Fruit fly (Drosophila melanogaster) whole organism, embryonic: Measurements from ENCODE around the gene Prp3.

Experiments
- CG10321 ChIP-seq: fragments of 200-800 bp; sonication (Bioruptor generic); IDR thresholded peaks from 2 replicates; pipeline ENCODE4 v1.3.6; 2022; ENCODE audit warnings: missing biosample characterization, missing genetic modification characterization
- CG12071 ChIP-seq: fragments of 200-800 bp; sonication (Bioruptor generic); optimal IDR thresholded peaks from 3 replicates; lab custom pipeline; 2018; ENCODE audit warnings: missing biosample characterization, mild to moderate bottlenecking, missing genetic modification characterization
- CG12659 ChIP-seq: fragments of 200-800 bp; sonication (Bioruptor generic); optimal IDR thresholded peaks from 3 replicates; lab custom pipeline; 2017; ENCODE audit warnings: mild to moderate bottlenecking, missing biosample characterization, missing genetic modification reagents, missing genetic modification characterization
- CG13775 ChIP-seq: fragments of 200-800 bp; sonication (Bioruptor generic); optimal IDR thresholded peaks from 3 replicates; lab custom pipeline; 2017; ENCODE audit warnings: missing biosample characterization, mild to moderate bottlenecking, missing genetic modification characterization
- CG14710 ChIP-seq: fragments of 200-800 bp; sonication (Bioruptor generic); optimal IDR thresholded peaks from 3 replicates; lab custom pipeline; 2019; ENCODE audit warnings: missing biosample characterization, mild to moderate bottlenecking, missing genetic modification characterization, moderate library complexity
- CG16863 ChIP-seq: fragments of 200-800 bp; sonication (Bioruptor generic); optimal IDR thresholded peaks from 3 replicates; lab custom pipeline; 2016; ENCODE audit warnings: missing biosample characterization, missing genetic modification characterization
- CG17186 ChIP-seq: fragments of 200-800 bp; sonication (Bioruptor generic); optimal IDR thresholded peaks from 3 replicates; lab custom pipeline; 2017; ENCODE audit warnings: missing biosample characterization, missing genetic modification reagents, missing genetic modification characterization
- CG18599 ChIP-seq: fragments of 200-800 bp; sonication (Bioruptor generic); optimal IDR thresholded peaks from 3 replicates; lab custom pipeline; 2017; ENCODE audit warnings: missing biosample characterization, missing genetic modification characterization, mild to moderate bottlenecking, moderate library complexity, missing genetic modification reagents
- CG32772 ChIP-seq: fragments of 200-800 bp; sonication (Bioruptor generic); IDR thresholded peaks from 2 replicates; pipeline ENCODE4 v1.3.6; 2022; ENCODE audit warnings: missing biosample characterization, missing genetic modification characterization
- CG33213 ChIP-seq: fragments of 200-800 bp; sonication (Bioruptor generic); optimal IDR thresholded peaks from 3 replicates; lab custom pipeline; 2016; ENCODE audit warnings: missing biosample characterization, missing genetic modification characterization
- CG34376 ChIP-seq: fragments of 200-800 bp; sonication (Bioruptor generic); optimal IDR thresholded peaks from 2 replicates; lab custom pipeline; 2018; ENCODE audit warnings: missing biosample characterization, mild to moderate bottlenecking, missing genetic modification characterization
- CG3726 ChIP-seq: fragments of 200-800 bp; sonication (Bioruptor generic); IDR thresholded peaks from 3 replicates; pipeline ENCODE4, ENCODE4 v1.3.6; 2022; ENCODE audit warnings: missing biosample characterization, missing genetic modification characterization
- CG4282 ChIP-seq: fragments of 200-800 bp; sonication (Bioruptor generic); optimal IDR thresholded peaks from 2 replicates; lab custom pipeline; 2016; ENCODE audit warnings: missing biosample characterization, missing genetic modification characterization
- CG4360 ChIP-seq: fragments of 200-800 bp; sonication (Bioruptor generic); IDR thresholded peaks from 2 replicates; pipeline ENCODE4 v1.3.6; 2022; ENCODE audit warnings: missing biosample characterization, missing genetic modification characterization
- CG4854 ChIP-seq: fragments of 200-800 bp; sonication (Bioruptor generic); optimal IDR thresholded peaks from 2 replicates; lab custom pipeline; 2016; ENCODE audit warnings: missing biosample characterization, missing genetic modification characterization, inconsistent platforms
- CG7271 ChIP-seq: fragments of 200-800 bp; sonication (Bioruptor generic); optimal IDR thresholded peaks from 2 replicates; lab custom pipeline; 2018; ENCODE audit warnings: missing biosample characterization, mild to moderate bottlenecking, missing genetic modification characterization, moderate library complexity
- CG8089 ChIP-seq: fragments of 200-800 bp; sonication (Bioruptor generic); optimal IDR thresholded peaks from 3 replicates; lab custom pipeline; 2016; ENCODE audit warnings: missing biosample characterization, missing genetic modification characterization
- CG8359 ChIP-seq: fragments of 200-800 bp; sonication (Bioruptor generic); optimal IDR thresholded peaks from 2 replicates; lab custom pipeline; 2017; ENCODE audit warnings: missing biosample characterization, mild to moderate bottlenecking, missing genetic modification characterization, borderline replicate concordance
- CG8478 ChIP-seq: fragments of >200 bp; optimal IDR thresholded peaks from 2 replicates; lab custom pipeline; 2018
- CG9727 ChIP-seq: fragments of 200-800 bp; sonication (Bioruptor generic); optimal IDR thresholded peaks from 3 replicates; lab custom pipeline; 2017; ENCODE audit warnings: missing biosample characterization, mild to moderate bottlenecking, missing genetic modification characterization
- D19A ChIP-seq: fragments of 200-800 bp; optimal IDR thresholded peaks from 3 replicates; lab custom pipeline; 2019; ENCODE audit warnings: missing biosample characterization, mild to moderate bottlenecking, missing genetic modification characterization, moderate library complexity
- Dip2 ChIP-seq: fragments of 200-800 bp; sonication (Bioruptor generic); IDR thresholded peaks from 2 replicates; pipeline ENCODE4 v1.3.6; 2022; ENCODE audit warnings: missing biosample characterization, missing genetic modification characterization
- GATAe ChIP-seq: fragments of 200-800 bp; sonication (Bioruptor generic); conservative IDR thresholded peaks from 2 replicates; pipeline ENCODE4 v1.3.6; 2022; ENCODE audit warnings: missing biosample characterization, missing genetic modification characterization
- Hr78 ChIP-seq, 2 experiments: fragments of 200-800 bp in 1 of 2; fragments of >200 bp in 1 of 2; sonication (Bioruptor generic) in 1 of 2; optimal IDR thresholded peaks; 2 replicates each; lab custom pipeline; 2017 to 2019; ENCODE audit warnings: missing biosample characterization in 2 of 2, missing genetic modification characterization in 2 of 2, mild to moderate bottlenecking in 1 of 2, moderate library complexity in 1 of 2
- Hsf ChIP-seq: fragments of 200-800 bp; sonication (Bioruptor generic); optimal IDR thresholded peaks from 3 replicates; lab custom pipeline; 2016; ENCODE audit warnings: missing biosample characterization, missing genetic modification characterization
- Lpt ChIP-seq: fragments of >200 bp; optimal IDR thresholded peaks from 2 replicates; lab custom pipeline; 2018; ENCODE audit warnings: missing biosample characterization, missing genetic modification characterization
- Mes4 ChIP-seq: fragments of 200-800 bp; sonication (Bioruptor generic); optimal IDR thresholded peaks from 2 replicates; lab custom pipeline; 2016; ENCODE audit warnings: missing biosample characterization, missing genetic modification characterization
- NfI ChIP-seq: fragments of 200-800 bp; sonication (Bioruptor generic); optimal IDR thresholded peaks from 3 replicates; lab custom pipeline; 2018; ENCODE audit warnings: missing biosample characterization, mild to moderate bottlenecking, missing genetic modification characterization, moderate library complexity
- Opbp ChIP-seq: fragments of 200-800 bp; sonication (Bioruptor generic); IDR thresholded peaks from 3 replicates; pipeline ENCODE4 v1.3.6; 2022; ENCODE audit warnings: missing biosample characterization, missing genetic modification characterization; ENCODE audit not compliant: partially characterized antibody
- PHDP ChIP-seq: fragments of 200-800 bp; sonication (Bioruptor generic); optimal IDR thresholded peaks from 3 replicates; lab custom pipeline; 2018; ENCODE audit warnings: missing biosample characterization, mild to moderate bottlenecking, missing genetic modification characterization, moderate library complexity
- Side ChIP-seq: fragments of 200-800 bp; sonication (Bioruptor generic); optimal IDR thresholded peaks from 2 replicates; lab custom pipeline; 2016; ENCODE audit warnings: missing biosample characterization, missing genetic modification characterization
- Spps ChIP-seq: fragments of 200-800 bp; sonication (Bioruptor generic); optimal IDR thresholded peaks from 2 replicates; lab custom pipeline; 2018; ENCODE audit warnings: missing biosample characterization, mild to moderate bottlenecking, missing genetic modification characterization
- cato ChIP-seq: fragments of 200-800 bp; sonication (Bioruptor generic); optimal IDR thresholded peaks from 2 replicates; lab custom pipeline; 2016; ENCODE audit warnings: missing biosample characterization, missing genetic modification characterization, borderline replicate concordance
- chif ChIP-seq, 2 experiments: fragments of 200-800 bp; sonication (Bioruptor generic); optimal IDR thresholded peaks; 3 replicates each; lab custom pipeline; 2016; ENCODE audit warnings: missing biosample characterization in 2 of 2, missing genetic modification characterization in 2 of 2
- gem ChIP-seq: fragments of 200-800 bp; sonication (Bioruptor generic); optimal IDR thresholded peaks from 2 replicates; lab custom pipeline; 2019; ENCODE audit warnings: missing biosample characterization, mild to moderate bottlenecking, missing genetic modification characterization, moderate library complexity
- grn ChIP-seq: fragments of 200-800 bp; sonication (Bioruptor generic); optimal IDR thresholded peaks from 3 replicates; lab custom pipeline; 2017; ENCODE audit warnings: missing biosample characterization, missing genetic modification characterization
- hb ChIP-seq: fragments of 200-800 bp; sonication (Bioruptor generic); IDR thresholded peaks from 3 replicates; pipeline ENCODE4 v1.3.6; 2022; ENCODE audit warnings: missing biosample characterization, missing genetic modification characterization; ENCODE audit not compliant: partially characterized antibody
- p53 ChIP-seq: fragments of 200-800 bp; sonication (Bioruptor generic); optimal IDR thresholded peaks from 2 replicates; lab custom pipeline; 2016; ENCODE audit warnings: missing biosample characterization, missing genetic modification characterization
- prd ChIP-seq, 3 experiments: fragments of >200 bp in 2 of 3; fragments of 200-800 bp in 1 of 3; sonication (Bioruptor generic) in 1 of 3; optimal IDR thresholded peaks in 2 of 3; IDR thresholded peaks in 1 of 3; 2 replicates in 2 of 3; 3 replicates in 1 of 3; pipeline versions ENCODE4 v1.3.6 to Lab custom; 2017 to 2022; ENCODE audit warnings: missing biosample characterization in 1 of 3, missing genetic modification characterization in 1 of 3
- pzg ChIP-seq: fragments of 200-800 bp; sonication (Bioruptor generic); optimal IDR thresholded peaks from 3 replicates; lab custom pipeline; 2018; ENCODE audit warnings: missing biosample characterization, mild to moderate bottlenecking, missing genetic modification characterization, moderate library complexity
- ranshi ChIP-seq: fragments of 200-800 bp; sonication (Bioruptor generic); IDR thresholded peaks from 2 replicates; pipeline ENCODE4 v1.3.6; 2022; ENCODE audit warnings: missing biosample characterization, missing genetic modification characterization
- row ChIP-seq: fragments of 200-800 bp; sonication (Bioruptor generic); IDR thresholded peaks from 3 replicates; pipeline ENCODE4 v1.3.6; 2022; ENCODE audit warnings: missing biosample characterization, missing genetic modification characterization
- sens-2 ChIP-seq: fragments of 200-800 bp; sonication (Bioruptor generic); IDR thresholded peaks from 2 replicates; pipeline ENCODE4 v1.3.6; 2022; ENCODE audit warnings: missing biosample characterization, missing genetic modification characterization
- sima ChIP-seq: fragments of 200-800 bp; sonication (Bioruptor generic); optimal IDR thresholded peaks from 2 replicates; lab custom pipeline; 2016; ENCODE audit warnings: missing biosample characterization, missing genetic modification characterization
- slou ChIP-seq: fragments of 200-800 bp; sonication (Bioruptor generic); optimal IDR thresholded peaks from 3 replicates; lab custom pipeline; 2016; ENCODE audit warnings: missing biosample characterization, missing genetic modification characterization
- sr ChIP-seq: fragments of 200-800 bp; sonication (Bioruptor generic); IDR thresholded peaks from 3 replicates; pipeline ENCODE4 v1.3.6; 2022; ENCODE audit warnings: missing biosample characterization, missing genetic modification characterization
- unpg ChIP-seq: fragments of 200-800 bp; sonication (Bioruptor generic); optimal IDR thresholded peaks from 3 replicates; lab custom pipeline; 2018; ENCODE audit warnings: missing biosample characterization, mild to moderate bottlenecking, missing genetic modification characterization, moderate library complexity
- wek ChIP-seq: fragments of 200-800 bp; sonication (Bioruptor generic); optimal IDR thresholded peaks from 3 replicates; lab custom pipeline; 2018; ENCODE audit warnings: missing biosample characterization, mild to moderate bottlenecking, missing genetic modification characterization, moderate library complexity

Gene Prp3

DNA sequence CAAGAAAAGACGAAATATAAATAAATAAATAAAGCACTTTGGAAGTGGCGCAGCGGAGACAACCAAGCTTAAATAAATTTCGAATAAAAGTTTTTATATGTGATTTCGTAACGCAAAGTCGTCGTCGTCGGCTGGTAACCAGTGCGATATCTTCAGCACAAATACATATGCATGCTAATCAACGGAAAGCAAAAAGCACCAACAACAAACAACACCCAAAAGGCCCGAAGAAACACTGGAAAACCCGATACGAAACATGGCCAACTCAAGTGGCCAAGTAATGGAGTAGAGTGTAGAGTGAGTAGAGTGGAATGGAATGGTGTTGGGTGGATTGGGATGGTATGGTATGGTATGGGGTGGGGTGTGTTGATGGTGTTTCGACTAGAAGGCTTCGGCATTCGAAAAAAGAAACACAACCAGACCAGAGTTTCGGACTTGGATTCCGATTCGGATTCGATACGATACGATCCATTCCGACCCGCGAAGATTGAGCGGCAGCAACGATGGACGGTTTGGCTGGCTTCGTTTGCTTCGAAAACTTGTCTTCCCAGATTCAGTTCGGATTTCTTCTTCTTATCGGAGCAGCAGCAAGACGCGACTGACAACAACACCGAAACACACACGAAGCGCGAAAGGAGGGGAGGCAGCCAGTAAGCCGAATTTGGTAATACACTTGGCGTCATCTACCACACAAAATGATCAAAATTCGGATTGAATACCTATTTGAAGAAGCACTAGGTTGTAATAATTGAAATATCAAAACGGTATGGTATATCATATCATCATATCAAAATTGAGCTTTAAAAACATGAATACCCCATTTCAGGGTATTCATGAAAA lies 7.3 kb upstream of the Prp3 start (continued):
- TF ChIP-seq CG32772 (peak; percentile 90), CG12071 (peak; percentile 80), ranshi (GFP tag; lab: Robert Waterston, UW) (peak; percentile 86; the same call in 1 of the 2 replicates), GATAe (GFP tag; lab: Robert Waterston, UW) (peak; percentile 77), CG8478 (no peak), prd (optimal IDR thresholded peaks at IDR 0.05; lab: Kevin White, UChicago) (no peak), prd (GFP tag; IDR thresholded peaks at IDR 0.05; lab: Robert Waterston, UW) (peak; percentile 91), chif (GFP tag; optimal IDR thresholded peaks at IDR 0.05; lab: Kevin White, UChicago) (peak; percentile 93 to 94), sr (GFP tag; lab: Robert Waterston, UW) (peak; percentile 82; the same call in 2 of the 3 replicates), CG10321 (GFP tag; lab: Robert Waterston, UW) (peak; percentile 76), CG7271 (tag; lab: Kevin White, UChicago) (peak; percentile 51), D19A (tag; lab: Kevin White, UChicago) (peak; percentile 89), CG4854 (GFP tag; lab: Kevin White, UChicago) (peak; percentile 79), CG3726 (no peak; the same call in 2 of the 3 replicates), p53 (peak; percentile 83), CG33213 (GFP tag; lab: Kevin White, UChicago) (peak; percentile 92), hb (no peak), PHDP (tag; lab: Kevin White, UChicago) (peak; percentile 95), slou (peak; percentile 83), CG12659 (GFP tag; lab: Kevin White, UChicago) (peak; percentile 97), grn (peak; percentile 74), CG4282 (GFP tag; lab: Kevin White, UChicago) (peak; percentile 93), pzg (GFP tag; lab: Kevin White, UChicago) (peak; percentile 22), CG18599 (GFP tag; lab: Kevin White, UChicago) (peak; percentile 78), wek (peak; percentile 91), Dip2 (no peak), Hr78 (GFP tag; optimal IDR thresholded peaks at IDR 0.05; lab: Kevin White, UChicago) (peak in 1 of 2 experiments; percentile 77), CG13775 (peak; percentile 87), sens-2 (GFP tag; lab: Robert Waterston, UW) (peak; percentile 90), gem (tag; lab: Kevin White, UChicago) (peak; percentile 97), CG9727 (GFP tag; lab: Kevin White, UChicago) (peak; percentile 91), NfI (GFP tag; lab: Kevin White, UChicago) (peak; percentile 93), Spps (tag; lab: Kevin White, UChicago) (peak; percentile 64), CG34376 (GFP tag; lab: Kevin White, UChicago) (peak; percentile 83), CG14710 (tag; lab: Kevin White, UChicago) (peak; percentile 67), Mes4 (peak; percentile 87), CG8089 (GFP tag; lab: Kevin White, UChicago) (peak; percentile 94), CG17186 (GFP tag; lab: Kevin White, UChicago) (peak; percentile 55), sima (peak; percentile 92), Hsf (GFP tag; lab: Kevin White, UChicago) (peak; percentile 96), CG4360 (GFP tag; lab: Robert Waterston, UW) (peak; percentile 41), row (peak; percentile 97), CG16863 (GFP tag; lab: Kevin White, UChicago) (peak; percentile 96), Opbp (no peak), Side (GFP tag; lab: Kevin White, UChicago) (peak; percentile 97), unpg (GFP tag; lab: Kevin White, UChicago) (peak; percentile 96), cato (peak; percentile 79), Lpt (GFP tag; lab: Kevin White, UChicago) (no peak), CG8359 (GFP tag; lab: Kevin White, UChicago) (peak; percentile 62)
